Worm (Caenorhabditis elegans) whole organism, L2 larva: ENCODE measurements around the gene T16H12.13.
A peak's percentile ranks its signal among the peaks of the same experiment; 100 is the strongest.

Experiments
- ama-1 ChIP-seq: fragments of 150-350 bp; optimal IDR thresholded peaks from 2 replicates; lab custom pipeline; 2018; ENCODE audit warnings: inconsistent platforms
- ceh-16 ChIP-seq: fragments of 150-350 bp; optimal IDR thresholded peaks from 2 replicates; lab custom pipeline; 2014; ENCODE audit warnings: missing biosample characterization, missing genetic modification characterization
- egl-27 ChIP-seq: sonication (generic microtip); optimal IDR thresholded peaks from 3 replicates; lab custom pipeline; 2017; ENCODE audit warnings: missing biosample characterization, missing genetic modification reagents, missing genetic modification characterization
- gmeb-1 ChIP-seq: fragments of 150-350 bp; optimal IDR thresholded peaks from 2 replicates; lab custom pipeline; 2014; ENCODE audit warnings: missing biosample characterization, missing genetic modification characterization
- nhr-237 ChIP-seq: fragments of 150-350 bp; optimal IDR thresholded peaks from 2 replicates; lab custom pipeline; 2014; ENCODE audit warnings: missing biosample characterization, missing genetic modification characterization
- nhr-77 ChIP-seq: fragments of 150-350 bp; optimal IDR thresholded peaks from 2 replicates; lab custom pipeline; 2014; ENCODE audit warnings: missing biosample characterization, missing genetic modification characterization
- unc-39 ChIP-seq: fragments of 150-350 bp; optimal IDR thresholded peaks from 2 replicates; lab custom pipeline; 2014; ENCODE audit warnings: missing biosample characterization, missing genetic modification characterization

DNA sequence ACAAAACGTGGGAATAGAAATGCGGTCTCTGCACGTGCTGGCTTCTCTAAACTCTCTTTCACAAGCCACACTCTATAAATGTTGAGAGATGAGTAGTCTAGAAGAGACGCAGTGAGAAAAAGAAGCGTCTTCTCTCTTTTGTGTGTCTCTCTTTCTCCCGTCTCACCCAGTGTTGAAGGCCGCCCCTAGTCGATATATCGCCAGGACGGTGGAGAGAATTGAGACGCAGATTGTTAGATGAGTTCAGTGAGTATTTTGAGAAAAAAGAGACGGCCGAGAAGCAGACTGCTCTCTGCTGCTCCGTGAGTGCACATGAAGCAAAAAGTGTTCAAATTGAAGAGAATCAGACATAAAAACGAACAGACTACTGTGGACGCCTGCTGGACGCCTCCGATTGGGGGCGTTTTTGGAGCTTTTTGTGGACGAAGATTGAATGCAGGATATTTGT lies 11.3 kb downstream of the T16H12.13 start:
- peak; percentile 77 for TF ChIP-seq gmeb-1 (tag; lab: Kevin White, UChicago)
- TF ChIP-seq egl-27 = peak; percentile 94
- no peak for TF ChIP-seq ceh-16 (tag; lab: Kevin White, UChicago)
- TF ChIP-seq nhr-77 (tag; lab: Kevin White, UChicago) = peak; percentile 59
- TF ChIP-seq ama-1 (lab: Kevin White, UChicago) = no peak
- TF ChIP-seq nhr-237 (tag; lab: Kevin White, UChicago) = peak; percentile 60
- TF ChIP-seq unc-39 (tag; lab: Kevin White, UChicago) = no peak
